Worm (Caenorhabditis elegans) whole organism, early embryonic: Measurements from ENCODE around the gene F54D5.4.

Source experiments
- ama-1 ChIP-seq: fragments of 150-350 bp; optimal IDR thresholded peaks from 2 replicates; lab custom pipeline; 2014
- hmbx-1 ChIP-seq: sonication (generic microtip); optimal IDR thresholded peaks from 2 replicates; lab custom pipeline; 2016; ENCODE audit warnings: mild to moderate bottlenecking, missing genetic modification characterization, missing compliant biosample characterization

- TF ChIP-seq ama-1 (lab: Kevin White, UChicago) (no peak), hmbx-1 (tag; lab: Kevin White, UChicago) (no peak)
Observed at ce11 chrII:11577397-11577796, 7.8 kb downstream of the F54D5.4 start, which contains the start of gene pcs-1.
